Worm (Caenorhabditis elegans) whole organism, young adult: ENCODE measurements around the gene T05H10.8.
A peak's percentile ranks its signal among the peaks of the same experiment; 100 is the strongest.

Experiments used
- B0035.1 ChIP-seq: sonication (generic microtip); optimal IDR thresholded peaks from 2 replicates; lab custom pipeline; 2016; ENCODE audit warnings: missing genetic modification characterization, mild to moderate bottlenecking, missing compliant biosample characterization, missing genotype, missing genetic modification reagents
- B0261.1 ChIP-seq: sonication (generic microtip); optimal IDR thresholded peaks from 2 replicates; lab custom pipeline; 2016; ENCODE audit warnings: mild to moderate bottlenecking, missing genetic modification characterization, moderate library complexity, missing compliant biosample characterization
- B0336.3 ChIP-seq: fragments of 200-800 bp; sonication (Bioruptor generic); IDR thresholded peaks from 2 replicates; pipeline ENCODE4 v1.3.6; 2022; ENCODE audit warnings: missing genetic modification characterization, missing compliant biosample characterization
- C17E4.6 ChIP-seq: fragments of 200-800 bp; sonication (Bioruptor generic); IDR thresholded peaks from 2 replicates; pipeline ENCODE4 v1.3.6; 2022; ENCODE audit warnings: missing genetic modification reagents, missing genetic modification characterization, missing compliant biosample characterization
- F10E7.11 ChIP-seq: sonication (generic microtip); optimal IDR thresholded peaks from 2 replicates; lab custom pipeline; 2017; ENCODE audit warnings: mild to moderate bottlenecking, missing genetic modification characterization, moderate library complexity, missing compliant biosample characterization
- F22D6.2 ChIP-seq: sonication (generic microtip); optimal IDR thresholded peaks from 2 replicates; lab custom pipeline; 2016; ENCODE audit warnings: mild to moderate bottlenecking, missing genetic modification characterization, missing compliant biosample characterization
- F23B12.7 ChIP-seq: sonication (generic microtip); optimal IDR thresholded peaks from 2 replicates; lab custom pipeline; 2017; ENCODE audit warnings: missing genetic modification characterization, mild to moderate bottlenecking, missing compliant biosample characterization, antibody characterized with exemption, moderate library complexity; ENCODE audit not compliant: insufficient read depth
- F33H1.4 ChIP-seq: fragments of 200-800 bp; sonication (Bioruptor generic); IDR thresholded peaks from 2 replicates; pipeline ENCODE4 v1.3.6; 2022; ENCODE audit warnings: missing genetic modification reagents, missing genetic modification characterization, missing compliant biosample characterization
- F49E8.2 ChIP-seq: sonication (generic microtip); optimal IDR thresholded peaks from 3 replicates; lab custom pipeline; 2017; ENCODE audit warnings: missing genetic modification characterization, mild to moderate bottlenecking, missing compliant biosample characterization, antibody characterized with exemption, moderate library complexity; ENCODE audit not compliant: insufficient read depth
- F57A8.1 ChIP-seq: fragments of 200-800 bp; sonication (Bioruptor generic); optimal IDR thresholded peaks from 2 replicates; lab custom pipeline; 2018; ENCODE audit warnings: mild to moderate bottlenecking, missing genetic modification characterization, moderate library complexity, missing compliant biosample characterization
- K12H6.12 ChIP-seq: fragments of 200-800 bp; sonication (Bioruptor generic); optimal IDR thresholded peaks from 2 replicates; lab custom pipeline; 2018; ENCODE audit warnings: mild to moderate bottlenecking, missing genetic modification characterization, missing compliant biosample characterization
- T07F8.4 ChIP-seq: sonication (generic microtip); optimal IDR thresholded peaks from 2 replicates; lab custom pipeline; 2016; ENCODE audit warnings: mild to moderate bottlenecking, missing genetic modification characterization, moderate library complexity, missing compliant biosample characterization
- Y56A3A.18 ChIP-seq: fragments of 200-800 bp; sonication (Bioruptor generic); IDR thresholded peaks from 2 replicates; pipeline ENCODE4 v1.3.6; 2022; ENCODE audit warnings: missing genetic modification reagents, missing genetic modification characterization, missing compliant biosample characterization
- ZK185.1 ChIP-seq: sonication (generic microtip); optimal IDR thresholded peaks from 2 replicates; lab custom pipeline; 2016; ENCODE audit warnings: mild to moderate bottlenecking, missing genetic modification characterization, missing compliant biosample characterization; ENCODE audit not compliant: poor library complexity, severe bottlenecking
- atf-7 ChIP-seq: sonication (generic microtip); optimal IDR thresholded peaks from 2 replicates; lab custom pipeline; 2017; ENCODE audit warnings: mild to moderate bottlenecking, missing genetic modification characterization, missing compliant biosample characterization
- attf-3 ChIP-seq: fragments of 200-800 bp; sonication (Bioruptor generic); conservative IDR thresholded peaks from 2 replicates; pipeline ENCODE4 v1.3.6; 2022; ENCODE audit warnings: missing genetic modification reagents, missing genetic modification characterization, missing compliant biosample characterization
- attf-5 ChIP-seq: fragments of 200-800 bp; sonication (Bioruptor generic); optimal IDR thresholded peaks from 2 replicates; lab custom pipeline; 2018; ENCODE audit warnings: mild to moderate bottlenecking, missing genetic modification characterization, missing compliant biosample characterization
- attf-6 ChIP-seq: fragments of 200-800 bp; sonication (Bioruptor generic); IDR thresholded peaks from 2 replicates; pipeline ENCODE4 v1.3.6; 2022; ENCODE audit warnings: missing genetic modification reagents, missing genetic modification characterization, missing compliant biosample characterization
- cebp-2 ChIP-seq: fragments of 200-800 bp; sonication (Bioruptor generic); IDR thresholded peaks from 2 replicates; pipeline ENCODE4 v1.3.6; 2022; ENCODE audit warnings: missing genetic modification characterization, missing compliant biosample characterization
- ceh-27 ChIP-seq: fragments of 200-800 bp; sonication (Bioruptor generic); optimal IDR thresholded peaks from 2 replicates; lab custom pipeline; 2018; ENCODE audit warnings: mild to moderate bottlenecking, missing genetic modification characterization, moderate library complexity, missing compliant biosample characterization
- ceh-79 ChIP-seq: sonication (generic microtip); optimal IDR thresholded peaks from 2 replicates; lab custom pipeline; 2017; ENCODE audit warnings: mild to moderate bottlenecking, missing genetic modification characterization, missing compliant biosample characterization
- die-1 ChIP-seq: sonication (generic microtip); optimal IDR thresholded peaks from 2 replicates; lab custom pipeline; 2016; ENCODE audit warnings: missing genotype, mild to moderate bottlenecking, missing genetic modification characterization, missing compliant biosample characterization
- dox-1 ChIP-seq: fragments of 200-800 bp; sonication (Bioruptor generic); IDR thresholded peaks from 2 replicates; pipeline ENCODE4 v1.3.6; 2022; ENCODE audit warnings: missing genetic modification reagents, missing genetic modification characterization, missing compliant biosample characterization
- dpff-1 ChIP-seq: sonication (generic microtip); optimal IDR thresholded peaks from 2 replicates; lab custom pipeline; 2017; ENCODE audit warnings: mild to moderate bottlenecking, missing genetic modification characterization, missing compliant biosample characterization
- efl-1 ChIP-seq: fragments of 150-350 bp; optimal IDR thresholded peaks from 2 replicates; lab custom pipeline; 2014; ENCODE audit warnings: missing biosample characterization, missing genetic modification reagents, missing genetic modification characterization
- egl-18 ChIP-seq: fragments of 200-800 bp; sonication (Bioruptor generic); IDR thresholded peaks from 2 replicates; pipeline ENCODE4 v1.3.6; 2022; ENCODE audit warnings: missing genetic modification reagents, missing genetic modification characterization, missing compliant biosample characterization
- egl-44 ChIP-seq: fragments of 200-800 bp; sonication (Bioruptor generic); IDR thresholded peaks from 2 replicates; pipeline ENCODE4 v1.3.6; 2022; ENCODE audit warnings: missing genetic modification reagents, missing genetic modification characterization, missing compliant biosample characterization
- gei-17 ChIP-seq: fragments of 200-800 bp; sonication (Bioruptor generic); optimal IDR thresholded peaks from 2 replicates; lab custom pipeline; 2018; ENCODE audit warnings: mild to moderate bottlenecking, missing genetic modification characterization, missing compliant biosample characterization
- hlh-26 ChIP-seq: fragments of 200-800 bp; sonication (Bioruptor generic); conservative IDR thresholded peaks from 2 replicates; pipeline ENCODE4 v1.3.6; 2022; ENCODE audit warnings: missing genetic modification reagents, missing genetic modification characterization, missing compliant biosample characterization
- hmg-1.2 ChIP-seq: fragments of 200-800 bp; sonication (Bioruptor generic); IDR thresholded peaks from 2 replicates; pipeline ENCODE4 v1.3.6; 2022; ENCODE audit warnings: missing genetic modification reagents, missing genetic modification characterization, missing compliant biosample characterization
- hsf-1 ChIP-seq: fragments of 200-800 bp; sonication (Bioruptor generic); IDR thresholded peaks from 2 replicates; pipeline ENCODE4 v1.3.6; 2022; ENCODE audit warnings: missing genetic modification reagents, missing genetic modification characterization, missing compliant biosample characterization
- let-526 ChIP-seq: fragments of 200-800 bp; sonication (Bioruptor generic); IDR thresholded peaks from 2 replicates; pipeline ENCODE4 v1.3.6; 2022; ENCODE audit warnings: missing genetic modification reagents, missing genetic modification characterization, missing compliant biosample characterization
- lin-54 ChIP-seq: fragments of 200-800 bp; sonication (Bioruptor generic); optimal IDR thresholded peaks from 2 replicates; lab custom pipeline; 2018; ENCODE audit warnings: mild to moderate bottlenecking, missing genetic modification characterization, missing compliant biosample characterization
- lir-1 ChIP-seq: fragments of 200-800 bp; sonication (Bioruptor generic); conservative IDR thresholded peaks from 2 replicates; pipeline ENCODE4 v1.3.6; 2022; ENCODE audit warnings: missing genetic modification reagents, missing genetic modification characterization, missing compliant biosample characterization
- lsl-1 ChIP-seq: fragments of 200-800 bp; sonication (Bioruptor generic); optimal IDR thresholded peaks from 2 replicates; lab custom pipeline; 2018; ENCODE audit warnings: mild to moderate bottlenecking, missing genetic modification characterization, moderate library complexity, missing compliant biosample characterization
- madf-10 ChIP-seq: sonication (generic microtip); optimal IDR thresholded peaks from 2 replicates; lab custom pipeline; 2016; ENCODE audit warnings: mild to moderate bottlenecking, missing genetic modification characterization, missing compliant biosample characterization
- madf-8 ChIP-seq: fragments of 200-800 bp; sonication (Bioruptor generic); conservative IDR thresholded peaks from 2 replicates; pipeline ENCODE4 v1.3.6; 2022; ENCODE audit warnings: missing genetic modification reagents, missing genetic modification characterization, missing compliant biosample characterization
- mxl-1 ChIP-seq: sonication (generic microtip); optimal IDR thresholded peaks from 2 replicates; lab custom pipeline; 2016; ENCODE audit warnings: missing genetic modification characterization, missing compliant biosample characterization
- nfya-1 ChIP-seq: sonication (generic microtip); optimal IDR thresholded peaks from 2 replicates; lab custom pipeline; 2017; ENCODE audit warnings: antibody characterized with exemption, missing compliant biosample characterization, missing genetic modification characterization, borderline replicate concordance; ENCODE audit not compliant: insufficient read depth
- nhr-27 ChIP-seq: fragments of 200-800 bp; sonication (Bioruptor generic); optimal IDR thresholded peaks from 2 replicates; lab custom pipeline; 2018; ENCODE audit warnings: mild to moderate bottlenecking, missing genetic modification characterization, moderate library complexity, missing compliant biosample characterization
- nhr-90 ChIP-seq: sonication (generic microtip); optimal IDR thresholded peaks from 2 replicates; lab custom pipeline; 2016; ENCODE audit warnings: missing genotype, mild to moderate bottlenecking, missing genetic modification characterization, missing compliant biosample characterization
- sdz-38 ChIP-seq: sonication (generic microtip); optimal IDR thresholded peaks from 2 replicates; lab custom pipeline; 2016; ENCODE audit warnings: missing genotype, missing genetic modification characterization, missing compliant biosample characterization
- sea-2 ChIP-seq: fragments of 200-800 bp; sonication (Bioruptor generic); IDR thresholded peaks from 2 replicates; pipeline ENCODE4 v1.3.6; 2022; ENCODE audit warnings: missing genetic modification characterization, missing compliant biosample characterization
- snpc-1.3 ChIP-seq: sonication (generic microtip); optimal IDR thresholded peaks from 2 replicates; lab custom pipeline; 2017; ENCODE audit warnings: missing genetic modification characterization, mild to moderate bottlenecking, missing compliant biosample characterization, antibody characterized with exemption, moderate library complexity, missing genotype, missing genetic modification reagents; ENCODE audit not compliant: insufficient read depth
- xnd-1 ChIP-seq: sonication (generic microtip); optimal IDR thresholded peaks from 2 replicates; lab custom pipeline; 2016; ENCODE audit warnings: missing genotype, missing genetic modification reagents, missing genetic modification characterization, missing compliant biosample characterization
- zim-3 ChIP-seq: sonication (generic microtip); optimal IDR thresholded peaks from 2 replicates; lab custom pipeline; 2017; ENCODE audit warnings: mild to moderate bottlenecking, missing genetic modification characterization, moderate library complexity, missing compliant biosample characterization
- ztf-22 ChIP-seq: fragments of 200-800 bp; sonication (Bioruptor generic); optimal IDR thresholded peaks from 2 replicates; lab custom pipeline; 2018; ENCODE audit warnings: mild to moderate bottlenecking, missing genetic modification characterization, moderate library complexity, missing compliant biosample characterization
- ztf-28 ChIP-seq: fragments of 200-800 bp; sonication (Bioruptor generic); IDR thresholded peaks from 2 replicates; pipeline ENCODE4 v1.3.6; 2022; ENCODE audit warnings: missing genetic modification reagents, missing genetic modification characterization, missing compliant biosample characterization
- ztf-6 ChIP-seq: fragments of 200-800 bp; sonication (Bioruptor generic); IDR thresholded peaks from 2 replicates; pipeline ENCODE4 v1.3.6; 2022; ENCODE audit warnings: missing genetic modification reagents, missing genetic modification characterization, missing compliant biosample characterization

Gene T05H10.8

ce11 chrII:8091528-8091927, 32.7 kb downstream of the T05H10.8 start (continued):
- TF ChIP-seq egl-44 (GFP tag; lab: Robert Waterston, UW) (0 out of 2 replicates have a peak, but pooled peaks have one; percentile 35), lin-54 (GFP tag; lab: Kevin White, UChicago) (no peak), attf-5 (GFP tag; lab: Kevin White, UChicago) (no peak), F23B12.7 (peak; percentile 77), hlh-26 (no peak), die-1 (tag; lab: Kevin White, UChicago) (no peak), madf-10 (tag; lab: Kevin White, UChicago) (peak; percentile 4), attf-6 (GFP tag; lab: Robert Waterston, UW) (peak; percentile 55; the same call in 1 of the 2 replicates), K12H6.12 (tag; lab: Kevin White, UChicago) (no peak), nhr-90 (tag; lab: Kevin White, UChicago) (no peak), F49E8.2 (peak; percentile 25), F57A8.1 (no peak), T07F8.4 (tag; lab: Kevin White, UChicago) (no peak), ceh-79 (no peak), madf-8 (GFP tag; lab: Robert Waterston, UW) (no peak), ztf-22 (GFP tag; lab: Kevin White, UChicago) (no peak), mxl-1 (no peak), B0035.1 (tag; lab: Kevin White, UChicago) (no peak), snpc-1.3 (tag; lab: Kevin White, UChicago) (peak; percentile 81), xnd-1 (tag; lab: Kevin White, UChicago) (peak; percentile 8), atf-7 (tag; lab: Kevin White, UChicago) (no peak), ZK185.1 (peak; percentile 45), B0261.1 (tag; lab: Kevin White, UChicago) (no peak), Y56A3A.18 (GFP tag; lab: Robert Waterston, UW) (no peak), hsf-1 (GFP tag; lab: Robert Waterston, UW) (0 out of 2 replicates have a peak, but pooled peaks have one; percentile 30), ztf-28 (GFP tag; lab: Robert Waterston, UW) (no peak), sea-2 (GFP tag; lab: Robert Waterston, UW) (no peak), sdz-38 (no peak), F22D6.2 (no peak), hmg-1.2 (GFP tag; lab: Robert Waterston, UW) (peak; percentile 57), attf-3 (no peak), C17E4.6 (no peak), nfya-1 (tag; lab: Kevin White, UChicago) (no peak), lir-1 (GFP tag; lab: Robert Waterston, UW) (0 out of 2 replicates have a peak, but pooled peaks have one; percentile 6), lsl-1 (peak; percentile 56), nhr-27 (tag; lab: Kevin White, UChicago) (no peak), dox-1 (GFP tag; lab: Robert Waterston, UW) (no peak; the same call in 1 of the 2 replicates), egl-18 (GFP tag; lab: Robert Waterston, UW) (no peak), F10E7.11 (tag; lab: Kevin White, UChicago) (no peak), let-526 (GFP tag; lab: Robert Waterston, UW) (no peak), ceh-27 (GFP tag; lab: Kevin White, UChicago) (no peak), cebp-2 (GFP tag; lab: Robert Waterston, UW) (no peak), dpff-1 (tag; lab: Kevin White, UChicago) (no peak), gei-17 (GFP tag; lab: Kevin White, UChicago) (no peak), ztf-6 (GFP tag; lab: Robert Waterston, UW) (no peak), efl-1 (GFP tag; lab: Kevin White, UChicago) (no peak), F33H1.4 (GFP tag; lab: Robert Waterston, UW) (peak; percentile 39; the same call in 1 of the 2 replicates), B0336.3 (GFP tag; lab: Robert Waterston, UW) (no peak; the same call in 1 of the 2 replicates), zim-3 (tag; lab: Kevin White, UChicago) (no peak)
